Worm (Caenorhabditis elegans) whole organism, early embryonic: ENCODE data around the gene dyf-13.

Experiments used
- aly-1 ChIP-seq: sonication (generic microtip); optimal IDR thresholded peaks from 2 replicates; lab custom pipeline; 2016; ENCODE audit warnings: missing genetic modification characterization, missing compliant biosample characterization
- ama-1 ChIP-seq: fragments of 150-350 bp; optimal IDR thresholded peaks from 2 replicates; lab custom pipeline; 2014
- ceh-36 ChIP-seq: sonication (generic microtip); optimal IDR thresholded peaks from 2 replicates; lab custom pipeline; 2016; ENCODE audit warnings: missing genetic modification characterization, inconsistent platforms, missing compliant biosample characterization
- flt-1 ChIP-seq: fragments of 200-800 bp; sonication (Bioruptor generic); IDR thresholded peaks from 2 replicates; pipeline ENCODE4 v1.3.6; 2022; ENCODE audit warnings: missing genetic modification characterization, missing compliant biosample characterization
- tbx-37 ChIP-seq: fragments of 200-800 bp; sonication (Bioruptor generic); conservative IDR thresholded peaks from 2 replicates; pipeline ENCODE4 v1.3.6; 2022; ENCODE audit warnings: missing genetic modification reagents, missing genetic modification characterization, missing compliant biosample characterization
- tra-4 ChIP-seq: sonication (generic microtip); optimal IDR thresholded peaks from 2 replicates; lab custom pipeline; 2017; ENCODE audit warnings: missing genetic modification characterization, missing compliant biosample characterization

DNA sequence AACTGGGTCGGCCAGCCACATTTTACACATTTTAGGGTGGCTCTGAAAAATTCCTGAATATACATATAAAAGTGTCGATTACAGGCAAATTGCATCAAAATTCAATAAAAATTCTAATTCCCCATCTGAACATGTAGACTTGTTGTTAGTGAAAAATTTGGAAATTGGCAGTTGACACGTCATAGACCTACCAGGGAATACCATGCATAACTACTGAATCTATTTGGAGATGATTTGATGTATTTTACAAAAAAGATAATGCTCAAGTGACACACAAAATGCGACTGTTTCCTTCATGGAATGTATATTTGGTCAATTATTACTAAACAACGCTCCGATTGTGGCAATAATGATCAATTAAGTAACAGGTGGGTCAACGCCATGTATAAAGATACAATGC lies 44.7 kb downstream of the dyf-13 start, which contains the start of gene F10E7.1:
- no peak for TF ChIP-seq flt-1 (GFP tag; lab: Robert Waterston, UW)
- TF ChIP-seq ceh-36 = no peak
- TF ChIP-seq ama-1 (lab: Kevin White, UChicago) = no peak
- TF ChIP-seq tbx-37 (GFP tag; lab: Robert Waterston, UW) = no peak
- TF ChIP-seq tra-4 = no peak
- TF ChIP-seq aly-1 (tag; lab: Kevin White, UChicago) = no peak
